Worm (Caenorhabditis elegans): ENCODE data around the gene F46G10.1.

ce11 chrX:13291506-13291905 is 20.0 kb downstream of the F46G10.1 start, which contains the start of gene srd-38:
- no peak for TF ChIP-seq unc-39 (tag; optimal IDR thresholded peaks at IDR 0.05)
- TF ChIP-seq lsy-2 (tag; optimal IDR thresholded peaks at IDR 0.05), result no peak

All from whole organism, L2 larva.